Worm (Caenorhabditis elegans) whole organism, L4/young adult: ENCODE measurements around the gene E02C12.12.

Experiments used
- W03F9.2 ChIP-seq: fragments of 150-350 bp; optimal IDR thresholded peaks from 2 replicates; lab custom pipeline; 2014; ENCODE audit warnings: missing biosample characterization, missing genetic modification characterization
- dao-5 ChIP-seq: sonication (generic microtip); optimal IDR thresholded peaks from 2 replicates; lab custom pipeline; 2016; ENCODE audit warnings: missing genotype, missing genetic modification characterization, moderate library complexity, missing compliant biosample characterization
- him-1 ChIP-seq: sonication (generic microtip); optimal IDR thresholded peaks from 2 replicates; lab custom pipeline; 2016; ENCODE audit warnings: missing genotype, missing genetic modification reagents, missing genetic modification characterization, missing compliant biosample characterization

E02C12.12 gene

ce11 chrV:9349687-9350086, 32.4 kb downstream of the E02C12.12 start, which contains the start of gene srx-47:
TSS of gene srx-47 (plus strand) at chrV:9349987.
- no peak for TF ChIP-seq him-1 (tag; lab: Kevin White, UChicago)
- TF ChIP-seq dao-5 (tag; lab: Kevin White, UChicago): no peak
- TF ChIP-seq W03F9.2 (tag; lab: Kevin White, UChicago): no peak

ce11 chrV:9346804-9347203, 35.3 kb downstream of the E02C12.12 start, which contains the start of the genes K07B1.7 and try-5:
TSS of gene K07B1.7 (minus strand) at chrV:9346962.
TSS of gene try-5 (plus strand) at chrV:9347044.
- TF ChIP-seq dao-5 (tag; lab: Kevin White, UChicago): no peak
- no peak for TF ChIP-seq him-1 (tag; lab: Kevin White, UChicago)
- TF ChIP-seq W03F9.2 (tag; lab: Kevin White, UChicago): no peak

- peak; percentile 96 for TF ChIP-seq him-1 (tag; lab: Kevin White, UChicago)
- TF ChIP-seq W03F9.2 (tag; lab: Kevin White, UChicago): peak; percentile 89
- TF ChIP-seq dao-5 (tag; lab: Kevin White, UChicago): no peak
These were observed 38.2 kb downstream of the E02C12.12 start, which contains the start of gene tos-1 for ce11 chrV:9343629-9344624. TSS of gene tos-1 (minus strand) at chrV:9344203.

ce11 chrV:9342965-9343628, 39.0 kb downstream of the E02C12.12 start:
- TF ChIP-seq dao-5 (tag; lab: Kevin White, UChicago): no peak
- no peak for TF ChIP-seq W03F9.2 (tag; lab: Kevin White, UChicago)
- no peak for TF ChIP-seq him-1 (tag; lab: Kevin White, UChicago)

- TF ChIP-seq him-1 (tag; lab: Kevin White, UChicago) (no peak), dao-5 (tag; lab: Kevin White, UChicago) (no peak), W03F9.2 (tag; lab: Kevin White, UChicago) (no peak)
These were observed 41.8 kb downstream of the E02C12.12 start for ce11 chrV:9340318-9340717.

- TF ChIP-seq W03F9.2 (tag; lab: Kevin White, UChicago): no peak
- TF ChIP-seq him-1 (tag; lab: Kevin White, UChicago): no peak
- TF ChIP-seq dao-5 (tag; lab: Kevin White, UChicago): no peak
These were observed 43.7 kb downstream of the E02C12.12 start for ce11 chrV:9338452-9338851.

ce11 chrV:9336462-9336861, 45.7 kb downstream of the E02C12.12 start, which contains the start of gene coq-6:
TSS of gene coq-6 (plus strand) at chrV:9336762.
- TF ChIP-seq him-1 (tag; lab: Kevin White, UChicago) (no peak), dao-5 (tag; lab: Kevin White, UChicago) (no peak), W03F9.2 (tag; lab: Kevin White, UChicago) (no peak)

- TF ChIP-seq him-1 (tag; lab: Kevin White, UChicago): no peak
- TF ChIP-seq dao-5 (tag; lab: Kevin White, UChicago): no peak
- peak; percentile 29 for TF ChIP-seq W03F9.2 (tag; lab: Kevin White, UChicago)
These were observed 47.9 kb downstream of the E02C12.12 start, which contains the start of gene ucp-4 for ce11 chrV:9334216-9334615. TSS of gene ucp-4 (plus strand) at chrV:9334298.

ce11 chrV:9333316-9334048, 48.6 kb downstream of the E02C12.12 start, which contains the start of gene acl-14:
TSS of gene acl-14 (minus strand) at chrV:9333631.
- TF ChIP-seq dao-5 (tag; lab: Kevin White, UChicago): no peak
- TF ChIP-seq W03F9.2 (tag; lab: Kevin White, UChicago): no peak
- TF ChIP-seq him-1 (tag; lab: Kevin White, UChicago): no peak

- TF ChIP-seq dao-5 (tag; lab: Kevin White, UChicago) (no peak), him-1 (tag; lab: Kevin White, UChicago) (no peak), W03F9.2 (tag; lab: Kevin White, UChicago) (no peak)
These were observed 49.4 kb downstream of the E02C12.12 start for ce11 chrV:9332611-9333315.
